Worm (Caenorhabditis elegans): ENCODE measurements around the gene nhr-20.
A peak's percentile ranks its signal among the peaks of the same experiment; 100 is the strongest.

Gene nhr-20

ce11 chrIII:4194349-4195110 lies 38.5 kb downstream of the nhr-20 start:
- TF ChIP-seq ama-1 (optimal IDR thresholded peaks at IDR 0.05) (peak; percentile 52), ztf-11 (tag; optimal IDR thresholded peaks at IDR 0.05) (no peak), elt-3 (tag; optimal IDR thresholded peaks at IDR 0.05) (no peak), hmg-11 (tag; optimal IDR thresholded peaks at IDR 0.05) (no peak), fkh-2 (tag; optimal IDR thresholded peaks at IDR 0.05) (no peak), nhr-43 (tag; optimal IDR thresholded peaks at IDR 0.05; ENCODE audit: poor library complexity, severe bottlenecking) (no peak), nfya-1 (tag; optimal IDR thresholded peaks at IDR 0.05; ENCODE audit: insufficient read depth) (no peak), ZK546.5 (tag; optimal IDR thresholded peaks at IDR 0.05) (no peak), egl-5 (tag; optimal IDR thresholded peaks at IDR 0.05) (no peak), nhr-23 (tag; optimal IDR thresholded peaks at IDR 0.05) (peak; percentile 1), sea-2 (GFP tag; optimal IDR thresholded peaks at IDR 0.05) (no peak)

ce11 chrIII:4193659-4194103 lies 39.3 kb downstream of the nhr-20 start, which contains the start of gene xbp-1:
TSS of gene xbp-1 (plus strand) at chrIII:4193809.
- TF ChIP-seq mml-1 (tag; optimal IDR thresholded peaks at IDR 0.05) (no peak), R02D3.7 (tag; optimal IDR thresholded peaks at IDR 0.05) (peak; percentile 64), nhr-28 (tag; optimal IDR thresholded peaks at IDR 0.05) (no peak), fos-1 (tag; optimal IDR thresholded peaks at IDR 0.05) (peak; percentile 85), nhr-77 (tag; optimal IDR thresholded peaks at IDR 0.05) (no peak), fkh-10 (GFP tag; optimal IDR thresholded peaks at IDR 0.05) (peak; percentile 66), jun-1 (tag; optimal IDR thresholded peaks at IDR 0.05) (peak; percentile 96), skn-1 (tag; optimal IDR thresholded peaks at IDR 0.05) (peak; percentile 88), nhr-43 (tag; optimal IDR thresholded peaks at IDR 0.05; ENCODE audit: poor library complexity, severe bottlenecking) (peak; percentile 39), pqm-1 (tag; optimal IDR thresholded peaks at IDR 0.05) (peak; percentile 97), egl-27 (tag; optimal IDR thresholded peaks at IDR 0.05) (peak; percentile 86), nhr-67 (tag; optimal IDR thresholded peaks at IDR 0.05) (no peak), hmg-11 (tag; optimal IDR thresholded peaks at IDR 0.05) (peak; percentile 80), nhr-23 (tag; optimal IDR thresholded peaks at IDR 0.05) (peak; percentile 89), ZK546.5 (tag; optimal IDR thresholded peaks at IDR 0.05) (no peak), nhr-11 (tag; optimal IDR thresholded peaks at IDR 0.05) (peak; percentile 73), sea-2 (GFP tag; optimal IDR thresholded peaks at IDR 0.05) (peak; percentile 75), lsy-12 (tag; optimal IDR thresholded peaks at IDR 0.05) (peak; percentile 81), fkh-2 (tag; optimal IDR thresholded peaks at IDR 0.05) (no peak), ceh-82 (tag; optimal IDR thresholded peaks at IDR 0.05) (peak; percentile 45), lin-15B (tag; optimal IDR thresholded peaks at IDR 0.05) (peak; percentile 84), unc-62 (GFP tag; optimal IDR thresholded peaks at IDR 0.05) (peak; percentile 30), daf-12 (tag; optimal IDR thresholded peaks at IDR 0.05) (no peak), ceh-28 (tag; optimal IDR thresholded peaks at IDR 0.05) (peak; percentile 75), ceh-9 (tag; optimal IDR thresholded peaks at IDR 0.05) (no peak), nhr-76 (tag; optimal IDR thresholded peaks at IDR 0.05) (no peak), egl-5 (tag; optimal IDR thresholded peaks at IDR 0.05) (peak; percentile 90), elt-2 (tag; optimal IDR thresholded peaks at IDR 0.05) (peak; percentile 98), elt-3 (tag; optimal IDR thresholded peaks at IDR 0.05) (peak in 2 of 3 experiments; percentile 35 to 41), ama-1 (optimal IDR thresholded peaks at IDR 0.05) (peak; percentile 88), lin-39 (tag; optimal IDR thresholded peaks at IDR 0.05) (peak; percentile 94), zag-1 (tag; optimal IDR thresholded peaks at IDR 0.05) (no peak), ceh-16 (tag; optimal IDR thresholded peaks at IDR 0.05) (no peak), nhr-25 (tag; optimal IDR thresholded peaks at IDR 0.05) (peak; percentile 94), mdl-1 (tag; optimal IDR thresholded peaks at IDR 0.05) (peak; percentile 55), ztf-11 (tag; optimal IDR thresholded peaks at IDR 0.05) (no peak), tbx-2 (tag; optimal IDR thresholded peaks at IDR 0.05) (peak; percentile 16), nfya-1 (tag; optimal IDR thresholded peaks at IDR 0.05; ENCODE audit: insufficient read depth) (peak; percentile 94), nhr-12 (tag; optimal IDR thresholded peaks at IDR 0.05) (no peak), snpc-4 (tag; optimal IDR thresholded peaks at IDR 0.05) (peak; percentile 76), elt-1 (tag; optimal IDR thresholded peaks at IDR 0.05) (no peak), nhr-237 (tag; optimal IDR thresholded peaks at IDR 0.05) (no peak), ztf-4 (tag; optimal IDR thresholded peaks at IDR 0.05) (no peak), unc-39 (tag; optimal IDR thresholded peaks at IDR 0.05) (no peak), aly-2 (tag; optimal IDR thresholded peaks at IDR 0.05) (no peak), eor-1 (tag; optimal IDR thresholded peaks at IDR 0.05) (no peak), pha-4 (tag; optimal IDR thresholded peaks at IDR 0.05) (peak; percentile 95)

All from whole organism, L3 larva.